Fruit fly (Drosophila melanogaster): ENCODE measurements around the gene rho-5.

dm6 chr2L:10396877-10397587 is 23.3 kb upstream of the rho-5 start:
- TF ChIP-seq Myc (optimal IDR thresholded peaks at IDR 0.05) (no peak), ey (GFP tag; optimal IDR thresholded peaks at IDR 0.05) (no peak)
